Fruit fly (Drosophila melanogaster) whole organism, prepupa: ENCODE data around the gene NP15.6.

Experiments
- Blimp-1 ChIP-seq: fragments of 200-800 bp; sonication (Bioruptor generic); optimal IDR thresholded peaks from 3 replicates; lab custom pipeline; 2017; ENCODE audit warnings: missing biosample characterization, missing genetic modification characterization, mild to moderate bottlenecking, moderate library complexity, missing genetic modification reagents
- CG10631 ChIP-seq: fragments of 200-800 bp; sonication (Bioruptor generic); optimal IDR thresholded peaks from 2 replicates; lab custom pipeline; 2016; ENCODE audit warnings: missing biosample characterization, missing genetic modification characterization
- CG10669 ChIP-seq: fragments of 200-800 bp; sonication (Bioruptor generic); optimal IDR thresholded peaks from 3 replicates; lab custom pipeline; 2018; ENCODE audit warnings: missing biosample characterization, mild to moderate bottlenecking, missing genetic modification characterization, moderate library complexity
- CG11762 ChIP-seq: fragments of 200-800 bp; sonication (Bioruptor generic); optimal IDR thresholded peaks from 3 replicates; lab custom pipeline; 2016; ENCODE audit warnings: missing biosample characterization, missing genetic modification characterization; ENCODE audit not compliant: insufficient read depth
- CG15336 ChIP-seq: fragments of 200-800 bp; sonication (Bioruptor generic); IDR thresholded peaks from 2 replicates; pipeline ENCODE4 v1.3.6; 2022; ENCODE audit warnings: missing biosample characterization, missing genetic modification characterization
- CG1621 ChIP-seq: fragments of 200-800 bp; sonication (Bioruptor generic); optimal IDR thresholded peaks from 3 replicates; lab custom pipeline; 2018; ENCODE audit warnings: missing biosample characterization, mild to moderate bottlenecking, missing genetic modification characterization
- CG16779 ChIP-seq: fragments of 200-800 bp; sonication (Bioruptor generic); optimal IDR thresholded peaks from 3 replicates; lab custom pipeline; 2017; ENCODE audit warnings: missing biosample characterization, mild to moderate bottlenecking, missing genetic modification characterization
- CG31627 ChIP-seq: fragments of 200-800 bp; sonication (Bioruptor generic); optimal IDR thresholded peaks from 3 replicates; lab custom pipeline; 2016; ENCODE audit warnings: missing biosample characterization, missing genetic modification characterization
- CG32006 ChIP-seq: fragments of 200-800 bp; sonication (Bioruptor generic); optimal IDR thresholded peaks from 3 replicates; lab custom pipeline; 2017; ENCODE audit warnings: missing biosample characterization, mild to moderate bottlenecking, missing genetic modification characterization
- CG3919 ChIP-seq: fragments of 200-800 bp; sonication (Bioruptor generic); optimal IDR thresholded peaks from 3 replicates; lab custom pipeline; 2016; ENCODE audit warnings: missing biosample characterization, missing genetic modification characterization
- CG4318 ChIP-seq: fragments of 200-800 bp; sonication (Bioruptor generic); optimal IDR thresholded peaks from 3 replicates; lab custom pipeline; 2017; ENCODE audit warnings: missing biosample characterization, mild to moderate bottlenecking, missing genetic modification characterization
- CG6163 ChIP-seq: fragments of 200-800 bp; sonication (Bioruptor generic); IDR thresholded peaks from 3 replicates; pipeline ENCODE4 v1.3.6; 2022; ENCODE audit warnings: missing biosample characterization, missing genetic modification characterization
- CG6276 ChIP-seq: fragments of 200-800 bp; sonication (Bioruptor generic); optimal IDR thresholded peaks from 2 replicates; lab custom pipeline; 2017; ENCODE audit warnings: missing biosample characterization, mild to moderate bottlenecking, missing genetic modification characterization
- CG6792 ChIP-seq: fragments of 200-800 bp; sonication (Bioruptor generic); optimal IDR thresholded peaks from 3 replicates; lab custom pipeline; 2016; ENCODE audit warnings: missing biosample characterization, missing genetic modification characterization
- CG6808 ChIP-seq: fragments of 200-800 bp; sonication (Bioruptor generic); optimal IDR thresholded peaks from 3 replicates; lab custom pipeline; 2017; ENCODE audit warnings: missing biosample characterization, missing genetic modification characterization, mild to moderate bottlenecking, moderate library complexity, missing genetic modification reagents
- CG8119 ChIP-seq: fragments of 200-800 bp; sonication (Bioruptor generic); IDR thresholded peaks from 3 replicates; pipeline ENCODE4 v1.3.6; 2022; ENCODE audit warnings: missing biosample characterization, missing genetic modification characterization
- CG8319 ChIP-seq: fragments of 200-800 bp; sonication (Bioruptor generic); optimal IDR thresholded peaks from 3 replicates; lab custom pipeline; 2016; ENCODE audit warnings: missing biosample characterization, missing genetic modification characterization
- CG9139 ChIP-seq: fragments of 200-800 bp; sonication (Bioruptor generic); optimal IDR thresholded peaks from 3 replicates; lab custom pipeline; 2017; ENCODE audit warnings: missing biosample characterization, mild to moderate bottlenecking, missing genetic modification characterization
- Eip75B ChIP-seq: fragments of 200-800 bp; sonication (Bioruptor generic); optimal IDR thresholded peaks from 3 replicates; lab custom pipeline; 2016; ENCODE audit warnings: missing biosample characterization, missing genetic modification characterization
- Eip78C ChIP-seq: fragments of 200-800 bp; sonication (Bioruptor generic); peaks from one replicate; lab custom pipeline; 2016; ENCODE audit warnings: missing biosample characterization, missing genetic modification characterization
- Ets21C ChIP-seq: fragments of 200-800 bp; sonication (Bioruptor generic); optimal IDR thresholded peaks from 3 replicates; lab custom pipeline; 2016; ENCODE audit warnings: missing biosample characterization, missing genetic modification characterization
- Ets96B ChIP-seq: fragments of 200-800 bp; optimal IDR thresholded peaks from 2 replicates; lab custom pipeline; 2019; ENCODE audit warnings: missing biosample characterization, mild to moderate bottlenecking, missing genetic modification characterization, moderate library complexity
- Hr38 ChIP-seq: sonication (Bioruptor generic); optimal IDR thresholded peaks from 2 replicates; lab custom pipeline; 2016; ENCODE audit warnings: missing biosample characterization, missing genetic modification characterization
- Hr4 ChIP-seq: fragments of 200-800 bp; sonication (Bioruptor generic); optimal IDR thresholded peaks from 3 replicates; lab custom pipeline; 2016; ENCODE audit warnings: missing biosample characterization, missing genetic modification characterization
- Lpt ChIP-seq: fragments of 200-800 bp; sonication (Bioruptor generic); optimal IDR thresholded peaks from 3 replicates; lab custom pipeline; 2016; ENCODE audit warnings: missing biosample characterization, missing genetic modification characterization
- Met ChIP-seq: fragments of 200-800 bp; sonication (Bioruptor generic); optimal IDR thresholded peaks from 3 replicates; lab custom pipeline; 2016; ENCODE audit warnings: missing biosample characterization, missing genetic modification characterization
- OdsH ChIP-seq: fragments of 200-800 bp; sonication (Bioruptor generic); optimal IDR thresholded peaks from 3 replicates; lab custom pipeline; 2016; ENCODE audit warnings: missing biosample characterization, missing genetic modification characterization
- Smox ChIP-seq: fragments of 200-800 bp; sonication (Bioruptor generic); optimal IDR thresholded peaks from 3 replicates; lab custom pipeline; 2016; ENCODE audit warnings: missing biosample characterization, missing genetic modification characterization
- Sox14 ChIP-seq: fragments of 200-800 bp; sonication (Bioruptor generic); optimal IDR thresholded peaks from 3 replicates; lab custom pipeline; 2016; ENCODE audit warnings: missing biosample characterization, missing genetic modification characterization
- achi ChIP-seq: fragments of 200-800 bp; sonication (Bioruptor generic); optimal IDR thresholded peaks from 3 replicates; lab custom pipeline; 2016; ENCODE audit warnings: missing biosample characterization, missing genetic modification characterization
- dsx ChIP-seq: fragments of 200-800 bp; optimal IDR thresholded peaks from 3 replicates; lab custom pipeline; 2019; ENCODE audit warnings: missing biosample characterization, mild to moderate bottlenecking, missing genetic modification characterization, moderate library complexity; ENCODE audit not compliant: poor library complexity, severe bottlenecking
- esn ChIP-seq: fragments of 200-800 bp; sonication (Bioruptor generic); optimal IDR thresholded peaks from 2 replicates; lab custom pipeline; 2016; ENCODE audit warnings: missing biosample characterization, mild to moderate bottlenecking, missing genetic modification characterization, moderate library complexity
- lz ChIP-seq: fragments of 200-800 bp; sonication (Bioruptor generic); optimal IDR thresholded peaks from 3 replicates; lab custom pipeline; 2016; ENCODE audit warnings: missing biosample characterization, missing genetic modification characterization
- net ChIP-seq: fragments of 200-800 bp; sonication (Bioruptor generic); optimal IDR thresholded peaks from 3 replicates; lab custom pipeline; 2016; ENCODE audit warnings: missing biosample characterization, missing genetic modification characterization
- pdm3 ChIP-seq: fragments of 200-800 bp; sonication (Bioruptor generic); optimal IDR thresholded peaks from 3 replicates; lab custom pipeline; 2016; ENCODE audit warnings: missing biosample characterization, missing genetic modification characterization
- svp ChIP-seq: fragments of 200-800 bp; sonication (Bioruptor generic); peaks from one replicate; lab custom pipeline; 2016; ENCODE audit warnings: missing biosample characterization, missing genetic modification characterization
- vri ChIP-seq: fragments of 200-800 bp; sonication (Bioruptor generic); optimal IDR thresholded peaks from 3 replicates; lab custom pipeline; 2016; ENCODE audit warnings: missing biosample characterization, mild to moderate bottlenecking, missing genetic modification characterization

Gene NP15.6

DNA sequence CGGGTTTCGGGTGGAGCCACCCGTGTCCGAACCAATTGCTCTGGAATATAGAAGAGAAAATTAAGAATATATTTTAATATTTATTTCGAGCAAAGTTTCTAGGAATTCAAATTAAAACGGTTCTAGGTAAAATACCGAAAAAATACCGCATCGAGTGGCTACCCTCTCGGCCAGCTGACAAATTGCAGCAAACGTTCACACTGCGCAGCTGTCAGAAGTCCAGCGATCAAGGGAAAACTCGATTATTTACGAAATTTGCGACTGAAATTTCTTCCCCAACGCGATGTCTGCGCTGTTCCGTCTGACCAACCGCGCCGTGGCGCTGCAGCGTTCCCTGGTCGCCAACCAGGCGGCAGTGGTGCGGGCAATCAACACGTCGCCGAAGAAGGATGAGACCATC lies at the start of gene NP15.6:
TSS of gene NP15.6 (plus strand) at position 204 of the 400 bp plus-strand sequence.
- TF ChIP-seq CG10631 (GFP tag; lab: Kevin White, UChicago) (no peak), achi (GFP tag; lab: Kevin White, UChicago) (peak; percentile 99)

DNA sequence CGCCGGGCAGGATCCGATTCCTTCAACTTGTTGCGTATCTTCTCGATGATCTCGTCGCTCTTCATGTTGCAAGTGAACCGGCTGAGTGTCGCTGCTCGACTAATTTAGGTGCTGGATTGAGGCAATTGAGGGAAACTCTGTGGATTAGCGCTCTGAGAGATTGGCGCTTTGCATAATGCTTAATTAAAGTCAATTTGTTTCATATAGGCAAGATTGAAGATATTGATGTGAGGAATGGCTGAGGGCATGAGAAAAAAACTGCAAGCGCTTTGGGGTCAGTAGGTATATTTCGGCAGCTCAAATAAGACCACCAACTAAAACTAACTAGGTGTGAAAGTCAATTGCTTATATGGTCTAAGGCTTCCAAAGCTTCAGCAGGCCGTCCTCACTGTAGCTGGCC lies 48.5 kb upstream of the NP15.6 start, which contains the start of gene euc:
TSS of gene euc (minus strand) at position 101 of the 400 bp plus-strand sequence.
- TF ChIP-seq Ets21C (no peak), CG6276 (GFP tag; lab: Kevin White, UChicago) (no peak), Sox14 (no peak), Hr38 (GFP tag; lab: Kevin White, UChicago) (no peak), dsx (GFP tag; lab: Kevin White, UChicago) (no peak), esn (GFP tag; lab: Kevin White, UChicago) (no peak), CG11762 (GFP tag; lab: Kevin White, UChicago) (no peak), CG6792 (no peak), net (no peak), CG31627 (GFP tag; lab: Kevin White, UChicago) (no peak), CG1621 (tag; lab: Kevin White, UChicago) (no peak), Smox (GFP tag; lab: Kevin White, UChicago) (no peak), Eip78C (GFP tag; lab: Kevin White, UChicago) (no peak), CG4318 (GFP tag; lab: Kevin White, UChicago) (no peak), Ets96B (tag; lab: Kevin White, UChicago) (no peak), Lpt (GFP tag; lab: Kevin White, UChicago) (no peak), Hr4 (GFP tag; lab: Kevin White, UChicago) (no peak), vri (no peak), CG32006 (GFP tag; lab: Kevin White, UChicago) (no peak)

DNA sequence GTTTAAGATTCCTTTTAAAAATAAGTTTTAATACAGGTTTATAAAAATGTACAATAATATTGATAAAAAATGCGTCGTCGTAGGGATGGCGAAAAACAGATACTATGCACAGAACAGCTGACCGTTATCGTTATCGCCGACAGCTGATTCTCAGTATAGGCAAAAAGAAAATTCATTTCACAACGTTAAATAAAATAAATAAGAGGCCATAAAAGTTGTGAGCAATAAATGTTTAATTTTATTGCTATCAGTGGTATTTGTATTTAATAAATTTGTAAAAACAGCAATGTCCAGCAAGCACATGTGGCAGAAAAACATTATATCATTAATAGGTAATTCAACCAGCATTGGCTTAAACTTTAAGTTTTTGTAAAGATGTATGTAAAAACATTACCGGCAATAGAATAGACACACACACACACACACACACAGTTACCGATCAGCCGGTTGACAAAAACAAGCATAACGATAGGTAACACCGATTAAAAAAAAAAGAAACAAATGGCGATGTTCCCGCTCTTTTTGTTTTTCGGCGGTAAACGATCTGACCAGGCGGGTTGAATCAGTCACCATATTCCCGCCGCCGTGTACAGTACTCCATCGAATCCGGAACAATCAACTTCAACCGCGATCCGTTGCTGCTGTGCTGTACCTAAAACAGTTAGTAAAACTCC lies 46.2 kb upstream of the NP15.6 start, which contains the start of the genes dnk and Smu1:
TSS of gene dnk (plus strand) at position 133 of the 674 bp plus-strand sequence.
TSS of gene Smu1 (minus strand) at position 462 of the 674 bp plus-strand sequence.
- TF ChIP-seq CG6808 (GFP tag; lab: Kevin White, UChicago): no peak
- no peak for TF ChIP-seq lz (GFP tag; lab: Kevin White, UChicago)
- TF ChIP-seq Eip78C (GFP tag; lab: Kevin White, UChicago): no peak
- peak; percentile 65; the same call in 2 of the 3 replicates for TF ChIP-seq CG6163
- TF ChIP-seq CG16779: peak; percentile 34
- no peak for TF ChIP-seq Eip75B (GFP tag; lab: Kevin White, UChicago)
- TF ChIP-seq Hr4 (GFP tag; lab: Kevin White, UChicago): peak; percentile 5
- no peak for TF ChIP-seq OdsH (GFP tag; lab: Kevin White, UChicago)
- no peak for TF ChIP-seq CG11762 (GFP tag; lab: Kevin White, UChicago)
- TF ChIP-seq Ets21C: no peak
- no peak for TF ChIP-seq CG8319 (GFP tag; lab: Kevin White, UChicago)
- TF ChIP-seq Met (GFP tag; lab: Kevin White, UChicago): peak; percentile 23
- TF ChIP-seq CG15336 (GFP tag; lab: Robert Waterston, UW): 0 out of 2 replicates have a peak, but pooled peaks have one; percentile 29
- peak; percentile 63 for TF ChIP-seq CG6276 (GFP tag; lab: Kevin White, UChicago)
- peak; percentile 30 for TF ChIP-seq CG9139 (GFP tag; lab: Kevin White, UChicago)
- TF ChIP-seq Hr38 (GFP tag; lab: Kevin White, UChicago): no peak
- no peak for TF ChIP-seq CG10669 (GFP tag; lab: Kevin White, UChicago)
- TF ChIP-seq Lpt (GFP tag; lab: Kevin White, UChicago): no peak
- TF ChIP-seq CG8119: peak; percentile 48; the same call in 1 of the 3 replicates
- TF ChIP-seq Sox14: peak; percentile 28
- TF ChIP-seq svp (GFP tag; lab: Kevin White, UChicago): peak; percentile 32
- TF ChIP-seq Smox (GFP tag; lab: Kevin White, UChicago): peak; percentile 16
- no peak for TF ChIP-seq CG3919 (GFP tag; lab: Kevin White, UChicago)
- TF ChIP-seq Blimp-1 (GFP tag; lab: Kevin White, UChicago): no peak
- no peak for TF ChIP-seq CG4318 (GFP tag; lab: Kevin White, UChicago)
- no peak for TF ChIP-seq pdm3 (GFP tag; lab: Kevin White, UChicago)
